Worm (Caenorhabditis elegans) whole organism, late embryonic: ENCODE measurements around the gene asna-1.

Experiments
- C38D4.7 ChIP-seq: fragments of 200-800 bp; sonication (Bioruptor generic); optimal IDR thresholded peaks from 2 replicates; lab custom pipeline; 2018; ENCODE audit warnings: mild to moderate bottlenecking, missing genetic modification characterization, moderate library complexity, missing compliant biosample characterization
- ceh-14 ChIP-seq: sonication (generic microtip); optimal IDR thresholded peaks from 2 replicates; lab custom pipeline; 2016; ENCODE audit warnings: missing genotype, missing genetic modification characterization, missing compliant biosample characterization
- ceh-22 ChIP-seq: sonication (generic microtip); optimal IDR thresholded peaks from 2 replicates; lab custom pipeline; 2017; ENCODE audit warnings: missing biosample characterization, missing genetic modification characterization
- ceh-9 ChIP-seq: sonication (generic microtip); optimal IDR thresholded peaks from 2 replicates; lab custom pipeline; 2016; ENCODE audit warnings: mild to moderate bottlenecking, missing genetic modification characterization, inconsistent platforms, missing compliant biosample characterization
- dmd-4 ChIP-seq: sonication (generic microtip); optimal IDR thresholded peaks from 2 replicates; lab custom pipeline; 2016; ENCODE audit warnings: borderline replicate concordance, missing genetic modification characterization, missing compliant biosample characterization
- dve-1 ChIP-seq: sonication (generic microtip); optimal IDR thresholded peaks from 2 replicates; lab custom pipeline; 2017; ENCODE audit warnings: antibody characterized with exemption, mild to moderate bottlenecking, missing genetic modification characterization, missing compliant biosample characterization
- fax-1 ChIP-seq: sonication (generic microtip); optimal IDR thresholded peaks from 2 replicates; lab custom pipeline; 2016; ENCODE audit warnings: missing genotype, missing genetic modification characterization, missing compliant biosample characterization
- hlh-13 ChIP-seq: fragments of 200-800 bp; sonication (Bioruptor generic); optimal IDR thresholded peaks from 2 replicates; lab custom pipeline; 2018; ENCODE audit warnings: mild to moderate bottlenecking, missing genetic modification characterization, missing compliant biosample characterization
- hlh-6 ChIP-seq: sonication (generic microtip); optimal IDR thresholded peaks from 2 replicates; lab custom pipeline; 2016; ENCODE audit warnings: missing genotype, missing genetic modification characterization, missing compliant biosample characterization
- lin-11 ChIP-seq: fragments of 200-800 bp; sonication (Bioruptor generic); optimal IDR thresholded peaks from 2 replicates; lab custom pipeline; 2018; ENCODE audit warnings: mild to moderate bottlenecking, missing genetic modification characterization, missing compliant biosample characterization
- madf-2 ChIP-seq: sonication (generic microtip); optimal IDR thresholded peaks from 2 replicates; lab custom pipeline; 2017; ENCODE audit warnings: missing genetic modification characterization, missing compliant biosample characterization
- nfya-1 ChIP-seq: sonication (generic microtip); optimal IDR thresholded peaks from 2 replicates; lab custom pipeline; 2017; ENCODE audit warnings: missing genetic modification characterization, mild to moderate bottlenecking, missing compliant biosample characterization, antibody characterized with exemption, moderate library complexity
- nhr-11 ChIP-seq: fragments of 150-350 bp; optimal IDR thresholded peaks from 2 replicates; lab custom pipeline; 2014; ENCODE audit warnings: missing biosample characterization, missing genetic modification characterization
- odd-2 ChIP-seq: sonication (generic microtip); optimal IDR thresholded peaks from 2 replicates; lab custom pipeline; 2017; ENCODE audit warnings: antibody characterized with exemption, mild to moderate bottlenecking, missing genetic modification characterization, missing compliant biosample characterization
- pag-3 ChIP-seq: sonication (generic microtip); optimal IDR thresholded peaks from 2 replicates; lab custom pipeline; 2016; ENCODE audit warnings: missing compliant biosample characterization, missing genetic modification characterization, borderline replicate concordance
- pat-9 ChIP-seq: fragments of 200-800 bp; sonication (Bioruptor generic); optimal IDR thresholded peaks from 2 replicates; lab custom pipeline; 2018; ENCODE audit warnings: mild to moderate bottlenecking, missing genetic modification characterization, moderate library complexity, missing compliant biosample characterization
- sdc-2 ChIP-seq: sonication (generic microtip); optimal IDR thresholded peaks from 2 replicates; lab custom pipeline; 2016; ENCODE audit warnings: missing genotype, missing genetic modification characterization, missing compliant biosample characterization
- syd-9 ChIP-seq: sonication (generic microtip); optimal IDR thresholded peaks from 2 replicates; lab custom pipeline; 2016; ENCODE audit warnings: mild to moderate bottlenecking, missing genetic modification characterization, moderate library complexity, missing compliant biosample characterization
- tbx-2 ChIP-seq: sonication (generic microtip); optimal IDR thresholded peaks from 2 replicates; lab custom pipeline; 2016; ENCODE audit warnings: missing genetic modification characterization, missing compliant biosample characterization
- ttx-3 ChIP-seq: sonication (generic microtip); optimal IDR thresholded peaks from 2 replicates; lab custom pipeline; 2016; ENCODE audit warnings: missing genetic modification reagents, missing genetic modification characterization, missing compliant biosample characterization
- unc-55 ChIP-seq: sonication (generic microtip); optimal IDR thresholded peaks from 2 replicates; lab custom pipeline; 2017; ENCODE audit warnings: missing biosample characterization, missing genetic modification reagents, missing genetic modification characterization
- unc-86 ChIP-seq: sonication (generic microtip); optimal IDR thresholded peaks from 2 replicates; lab custom pipeline; 2016; ENCODE audit warnings: missing genetic modification characterization, missing compliant biosample characterization
- ztf-16 ChIP-seq: sonication (generic microtip); optimal IDR thresholded peaks from 2 replicates; lab custom pipeline; 2017; ENCODE audit warnings: missing genetic modification characterization, missing compliant biosample characterization

Gene asna-1

ce11 chrIII:8937571-8937970 is 42.7 kb downstream of the asna-1 start (continued):
- TF ChIP-seq ttx-3 = peak; percentile 86
- TF ChIP-seq odd-2 (tag; lab: Kevin White, UChicago) = peak; percentile 78
- TF ChIP-seq unc-55 (GFP tag; lab: Kevin White, UChicago) = no peak
- peak; percentile 78 for TF ChIP-seq sdc-2 (tag; lab: Kevin White, UChicago)
- peak; percentile 70 for TF ChIP-seq nfya-1 (tag; lab: Kevin White, UChicago)
- peak; percentile 84 for TF ChIP-seq dmd-4 (tag; lab: Kevin White, UChicago)
- peak; percentile 92 for TF ChIP-seq ztf-16
- TF ChIP-seq madf-2 (tag; lab: Kevin White, UChicago) = peak; percentile 87
- peak; percentile 96 for TF ChIP-seq hlh-6
- TF ChIP-seq tbx-2 (tag; lab: Kevin White, UChicago) = peak; percentile 93
- peak; percentile 86 for TF ChIP-seq lin-11 (tag; lab: Kevin White, UChicago)
- peak; percentile 83 for TF ChIP-seq fax-1 (tag; lab: Kevin White, UChicago)
- TF ChIP-seq pat-9 (tag; lab: Kevin White, UChicago) = peak; percentile 88
- peak; percentile 86 for TF ChIP-seq C38D4.7 (GFP tag; lab: Kevin White, UChicago)
- TF ChIP-seq ceh-22 (tag; lab: Kevin White, UChicago) = peak; percentile 56
- peak; percentile 91 for TF ChIP-seq unc-86 (tag; lab: Kevin White, UChicago)

ce11 chrIII:8944357-8944756 is 49.5 kb downstream of the asna-1 start, which contains the start of gene dhrr-1:
TSS of gene dhrr-1 (plus strand) at chrIII:8944657.
- TF ChIP-seq ceh-9 (tag; lab: Kevin White, UChicago) (no peak), ceh-22 (tag; lab: Kevin White, UChicago) (no peak), dmd-4 (tag; lab: Kevin White, UChicago) (no peak), hlh-13 (GFP tag; lab: Kevin White, UChicago) (no peak), pag-3 (no peak), ttx-3 (no peak), ceh-14 (no peak), unc-55 (GFP tag; lab: Kevin White, UChicago) (no peak), nhr-11 (tag; lab: Kevin White, UChicago) (no peak), fax-1 (tag; lab: Kevin White, UChicago) (no peak), syd-9 (tag; lab: Kevin White, UChicago) (no peak), dve-1 (tag; lab: Kevin White, UChicago) (no peak)
